Worm (Caenorhabditis elegans) whole organism, early embryonic: ENCODE data around the gene Y58A7A.5.

ENCODE experiments used
- B0310.2 ChIP-seq: sonication (generic microtip); optimal IDR thresholded peaks from 2 replicates; lab custom pipeline; 2016; ENCODE audit warnings: mild to moderate bottlenecking, missing genetic modification characterization, missing compliant biosample characterization
- F13C5.2 ChIP-seq: sonication (generic microtip); optimal IDR thresholded peaks from 2 replicates; lab custom pipeline; 2017; ENCODE audit warnings: mild to moderate bottlenecking, missing genetic modification characterization, inconsistent platforms, missing compliant biosample characterization
- ama-1 ChIP-seq: fragments of 150-350 bp; optimal IDR thresholded peaks from 2 replicates; lab custom pipeline; 2014
- ceh-13 ChIP-seq: fragments of 200-800 bp; sonication (Bioruptor generic); optimal IDR thresholded peaks from 2 replicates; lab custom pipeline; 2018; ENCODE audit warnings: mild to moderate bottlenecking, missing genetic modification characterization, missing compliant biosample characterization
- ceh-36 ChIP-seq: sonication (generic microtip); optimal IDR thresholded peaks from 2 replicates; lab custom pipeline; 2016; ENCODE audit warnings: missing genetic modification characterization, inconsistent platforms, missing compliant biosample characterization
- flt-1 ChIP-seq: fragments of 200-800 bp; sonication (Bioruptor generic); IDR thresholded peaks from 2 replicates; pipeline ENCODE4 v1.3.6; 2022; ENCODE audit warnings: missing genetic modification characterization, missing compliant biosample characterization
- hmg-4 ChIP-seq: fragments of 200-800 bp; sonication (Bioruptor generic); optimal IDR thresholded peaks from 2 replicates; lab custom pipeline; 2018; ENCODE audit warnings: mild to moderate bottlenecking, missing genetic modification characterization, missing compliant biosample characterization
- hnd-1 ChIP-seq: sonication (generic microtip); optimal IDR thresholded peaks from 2 replicates; lab custom pipeline; 2016; ENCODE audit warnings: missing genetic modification characterization, missing compliant biosample characterization
- pes-1 ChIP-seq: fragments of 200-800 bp; sonication (Bioruptor generic); IDR thresholded peaks from 2 replicates; pipeline ENCODE4 v1.3.6; 2022; ENCODE audit warnings: missing genetic modification reagents, missing genetic modification characterization, missing compliant biosample characterization
- scrt-1 ChIP-seq: fragments of 200-800 bp; sonication (Bioruptor generic); IDR thresholded peaks from 2 replicates; pipeline ENCODE4 v1.3.6; 2022; ENCODE audit warnings: missing genetic modification characterization, missing compliant biosample characterization
- tbx-11 ChIP-seq: fragments of 200-800 bp; sonication (Bioruptor generic); IDR thresholded peaks from 2 replicates; pipeline ENCODE4 v1.3.6; 2022; ENCODE audit warnings: missing genetic modification characterization, missing compliant biosample characterization
- tbx-37 ChIP-seq: fragments of 200-800 bp; sonication (Bioruptor generic); conservative IDR thresholded peaks from 2 replicates; pipeline ENCODE4 v1.3.6; 2022; ENCODE audit warnings: missing genetic modification reagents, missing genetic modification characterization, missing compliant biosample characterization

DNA sequence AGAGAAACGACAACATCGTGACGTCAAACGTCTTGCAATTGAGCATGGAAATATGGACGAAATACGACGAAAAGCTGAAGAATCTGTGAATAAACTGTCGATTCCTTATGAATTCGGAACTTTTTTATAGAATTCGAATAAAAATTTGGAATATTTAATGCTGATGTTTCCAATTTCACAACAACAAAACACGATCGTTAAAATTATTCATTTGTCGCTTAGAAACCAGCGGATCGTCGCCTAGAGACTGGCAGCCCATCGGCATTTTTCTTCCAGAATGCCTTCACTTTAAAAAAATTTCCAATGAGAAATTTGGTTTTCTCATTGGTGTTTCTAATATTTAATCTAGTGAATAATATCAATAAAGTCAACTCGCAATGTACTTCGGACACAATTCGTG lies 33.4 kb downstream of the Y58A7A.5 start, which contains the start of gene cwp-4:
- TF ChIP-seq ceh-36 (tag; lab: Kevin White, UChicago) (no peak), hmg-4 (GFP tag; lab: Kevin White, UChicago) (no peak), ama-1 (lab: Kevin White, UChicago) (no peak), flt-1 (GFP tag; lab: Robert Waterston, UW) (no peak), hnd-1 (tag; lab: Kevin White, UChicago) (no peak), tbx-37 (GFP tag; lab: Robert Waterston, UW) (no peak), B0310.2 (no peak), F13C5.2 (no peak), pes-1 (GFP tag; lab: Robert Waterston, UW) (no peak), tbx-11 (no peak), scrt-1 (GFP tag; lab: Robert Waterston, UW) (no peak), ceh-13 (GFP tag; lab: Kevin White, UChicago) (no peak)
